Worm (Caenorhabditis elegans) whole organism, mixed stage, embryonic: ENCODE measurements around the gene F46C5.9.

Experiments used
- M03D4.4 ChIP-seq: sonication (generic microtip); optimal IDR thresholded peaks from 2 replicates; lab custom pipeline; 2017; ENCODE audit warnings: mild to moderate bottlenecking, missing genetic modification characterization, missing compliant biosample characterization
- ceh-39 ChIP-seq: fragments of 150-350 bp; optimal IDR thresholded peaks from 2 replicates; lab custom pipeline; 2014; ENCODE audit warnings: missing biosample characterization, missing genetic modification characterization
- mep-1 ChIP-seq: fragments of 150-350 bp; optimal IDR thresholded peaks from 2 replicates; lab custom pipeline; 2017; ENCODE audit warnings: missing biosample characterization, missing genetic modification reagents, missing genetic modification characterization, inconsistent platforms
- nhr-28 ChIP-seq: fragments of 150-350 bp; optimal IDR thresholded peaks from 2 replicates; lab custom pipeline; 2014; ENCODE audit warnings: missing biosample characterization, missing genetic modification characterization
- nhr-76 ChIP-seq: sonication (generic microtip); optimal IDR thresholded peaks from 2 replicates; lab custom pipeline; 2017; ENCODE audit warnings: missing biosample characterization, missing genetic modification characterization
- pha-4 ChIP-seq: fragments of 150-350 bp; optimal IDR thresholded peaks from 2 replicates; lab custom pipeline; 2018; ENCODE audit warnings: missing biosample characterization, missing genetic modification reagents, missing genetic modification characterization
- snpc-4 ChIP-seq: fragments of 150-350 bp; optimal IDR thresholded peaks from 2 replicates; lab custom pipeline; 2014; ENCODE audit warnings: missing biosample characterization, missing genetic modification characterization
- unc-39 ChIP-seq: fragments of 150-350 bp; optimal IDR thresholded peaks from 2 replicates; lab custom pipeline; 2014; ENCODE audit warnings: missing biosample characterization, missing genetic modification characterization
- ztf-11 ChIP-seq: fragments of 150-350 bp; optimal IDR thresholded peaks from 2 replicates; lab custom pipeline; 2014; ENCODE audit warnings: missing biosample characterization, missing genetic modification characterization

DNA sequence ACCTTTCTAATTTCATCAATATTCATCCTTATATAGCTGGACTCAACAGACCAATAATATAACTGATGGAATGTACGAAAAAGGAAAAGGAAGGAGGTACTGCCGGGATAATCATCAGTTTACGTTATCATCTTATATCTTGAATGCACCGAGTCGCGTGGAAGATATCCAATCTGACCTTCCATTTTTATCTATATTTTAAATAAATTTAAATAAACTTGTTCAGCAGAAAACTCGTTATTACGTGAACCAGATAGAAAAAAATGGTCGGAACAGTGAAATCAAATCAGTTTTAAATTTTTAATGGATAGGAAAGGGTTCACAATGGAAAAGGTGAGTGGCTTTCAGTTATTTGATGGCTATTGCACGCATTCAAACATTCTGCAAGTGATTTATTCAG, 43.6 kb downstream of the F46C5.9 start, which contains the start of gene pah-1:
- TF ChIP-seq nhr-76 (no peak), snpc-4 (tag; lab: Kevin White, UChicago) (no peak), ceh-39 (tag; lab: Kevin White, UChicago) (no peak), nhr-28 (tag; lab: Kevin White, UChicago) (no peak), ztf-11 (tag; lab: Kevin White, UChicago) (no peak), M03D4.4 (tag; lab: Kevin White, UChicago) (no peak), mep-1 (tag; lab: Kevin White, UChicago) (no peak), unc-39 (no peak), pha-4 (tag; lab: Kevin White, UChicago) (no peak)
